Fruit fly (Drosophila melanogaster) whole organism, wandering third instar larva: Measurements from ENCODE around the gene sno.

Source experiments
- Dif ChIP-seq: fragments of 200-275, 200-300 bp; sonication (Bioruptor generic); optimal IDR thresholded peaks from 2 replicates; lab custom pipeline; 2018; ENCODE audit warnings: missing biosample characterization, missing genetic modification characterization; ENCODE audit not compliant: partially characterized antibody
- Hr78 ChIP-seq: fragments of >200 bp; optimal IDR thresholded peaks from 2 replicates; lab custom pipeline; 2017; ENCODE audit warnings: missing biosample characterization, missing genetic modification characterization
- Hr83 ChIP-seq: fragments of 200-300 bp; sonication (Bioruptor generic); optimal IDR thresholded peaks from 2 replicates; lab custom pipeline; 2016; ENCODE audit warnings: missing biosample characterization, mild to moderate bottlenecking, missing genetic modification characterization, moderate library complexity; ENCODE audit not compliant: poor library complexity, severe bottlenecking
- Myc ChIP-seq: fragments of >200 bp; optimal IDR thresholded peaks from 2 replicates; lab custom pipeline; 2017
- brk ChIP-seq: fragments of 200-800 bp; sonication (Bioruptor generic); optimal IDR thresholded peaks from 2 replicates; lab custom pipeline; 2016; ENCODE audit warnings: missing biosample characterization, mild to moderate bottlenecking, missing genetic modification characterization
- dl ChIP-seq, 2 experiments: fragments of 175-275, 200-275 bp in 1 of 2; fragments of 200-275 bp in 1 of 2; sonication (Bioruptor generic); optimal IDR thresholded peaks; lab custom pipeline; 2018; ENCODE audit warnings: mild to moderate bottlenecking in 2 of 2, missing biosample characterization in 2 of 2, missing genetic modification characterization in 2 of 2, moderate library complexity in 2 of 2; ENCODE audit not compliant: partially characterized antibody in 2 of 2, insufficient read depth in 1 of 2
- foxo ChIP-seq, 2 experiments: fragments of 200-800 bp; sonication (Bioruptor generic); optimal IDR thresholded peaks; 2 replicates in 1 of 2; 3 replicates in 1 of 2; lab custom pipeline; 2016 to 2017; ENCODE audit warnings: missing biosample characterization in 2 of 2, missing genetic modification characterization in 2 of 2
- h ChIP-seq: fragments of 200-800 bp; sonication (Bioruptor generic); optimal IDR thresholded peaks from 3 replicates; lab custom pipeline; 2016; ENCODE audit warnings: missing biosample characterization, mild to moderate bottlenecking, missing genetic modification characterization
- psq ChIP-seq: fragments of 200-800 bp; sonication (Bioruptor generic); optimal IDR thresholded peaks from 3 replicates; lab custom pipeline; 2017; ENCODE audit warnings: missing biosample characterization, mild to moderate bottlenecking, missing genetic modification characterization, moderate library complexity
- rgr ChIP-seq: fragments of 200-800 bp; sonication (Bioruptor generic); optimal IDR thresholded peaks from 3 replicates; lab custom pipeline; 2016; ENCODE audit warnings: missing biosample characterization, mild to moderate bottlenecking, missing genetic modification characterization

DNA sequence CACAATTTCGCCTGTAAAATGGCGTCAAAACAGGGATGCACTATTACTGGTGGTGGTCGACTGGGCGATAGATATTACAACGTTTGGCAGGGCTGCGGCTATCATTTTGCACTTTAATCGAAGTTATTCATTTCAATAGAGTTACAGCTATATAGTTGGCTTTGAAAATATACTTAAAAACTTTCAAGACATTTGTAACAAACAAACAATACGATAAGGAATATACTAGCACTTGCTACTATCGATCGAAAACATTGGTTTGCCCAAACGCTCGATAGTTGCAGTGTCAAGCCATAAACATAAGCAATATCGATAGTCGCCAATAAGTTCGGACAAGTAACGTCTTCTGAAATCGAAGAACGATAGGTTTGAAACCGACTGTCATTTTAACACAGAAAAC is 52.0 kb downstream of the sno start, which contains the start of the genes Bap60 and CG12096:
- TF ChIP-seq rgr (GFP tag; lab: Kevin White, UChicago) = peak; percentile 80
- no peak for TF ChIP-seq Hr83 (GFP tag; lab: Kevin White, UChicago)
- TF ChIP-seq brk (GFP tag; lab: Kevin White, UChicago) = no peak
- peak in 1 of 2 experiments; percentile 80 for TF ChIP-seq foxo (GFP tag; optimal IDR thresholded peaks at IDR 0.05; lab: Kevin White, UChicago)
- peak; percentile 79 for TF ChIP-seq h (GFP tag; lab: Kevin White, UChicago)
- TF ChIP-seq psq (GFP tag; lab: Kevin White, UChicago) = peak; percentile 60
- peak; percentile 58 for TF ChIP-seq Myc (lab: Kevin White, UChicago)
- no peak for TF ChIP-seq Hr78
- TF ChIP-seq dl (GFP tag; optimal IDR thresholded peaks at IDR 0.05; lab: Kevin White, UChicago; ENCODE audit: insufficient read depth in 1 of 2, partially characterized antibody in 2 of 2) = no peak
- no peak for TF ChIP-seq Dif (GFP tag; lab: Kevin White, UChicago)
